Worm (Caenorhabditis elegans) whole organism, mixed stage, embryonic: Measurements from ENCODE around the gene srj-23.

Experiments
- blmp-1 ChIP-seq: fragments of 150-350 bp; optimal IDR thresholded peaks from 2 replicates; lab custom pipeline; 2014; ENCODE audit warnings: missing biosample characterization, missing genetic modification characterization
- ceh-83 ChIP-seq: fragments of 200-800 bp; sonication (Bioruptor generic); optimal IDR thresholded peaks from 2 replicates; lab custom pipeline; 2018; ENCODE audit warnings: mild to moderate bottlenecking, missing genetic modification characterization, missing compliant biosample characterization
- elt-3 ChIP-seq: fragments of 150-350 bp; optimal IDR thresholded peaks from 2 replicates; lab custom pipeline; 2014; ENCODE audit warnings: missing biosample characterization, missing genetic modification characterization
- lin-32 ChIP-seq: fragments of 200-800 bp; sonication (Bioruptor generic); optimal IDR thresholded peaks from 2 replicates; lab custom pipeline; 2018; ENCODE audit warnings: mild to moderate bottlenecking, missing genetic modification characterization, missing compliant biosample characterization
- mab-5 ChIP-seq: fragments of 150-350 bp; optimal IDR thresholded peaks from 2 replicates; lab custom pipeline; 2014; ENCODE audit warnings: missing biosample characterization, missing genetic modification characterization
- mls-2 ChIP-seq: sonication (generic microtip); optimal IDR thresholded peaks from 2 replicates; lab custom pipeline; 2016; ENCODE audit warnings: mild to moderate bottlenecking, missing genetic modification characterization, moderate library complexity, missing compliant biosample characterization
- nhr-2 ChIP-seq: fragments of 150-350 bp; optimal IDR thresholded peaks from 2 replicates; lab custom pipeline; 2014; ENCODE audit warnings: missing biosample characterization, missing genetic modification characterization
- pha-4 ChIP-seq: fragments of 150-350 bp; optimal IDR thresholded peaks from 2 replicates; lab custom pipeline; 2018; ENCODE audit warnings: missing biosample characterization, missing genetic modification reagents, missing genetic modification characterization
- snpc-4 ChIP-seq: fragments of 150-350 bp; optimal IDR thresholded peaks from 2 replicates; lab custom pipeline; 2014; ENCODE audit warnings: missing biosample characterization, missing genetic modification characterization
- sptf-1 ChIP-seq: sonication (generic microtip); optimal IDR thresholded peaks from 2 replicates; lab custom pipeline; 2017; ENCODE audit warnings: mild to moderate bottlenecking, missing genetic modification characterization, moderate library complexity, missing compliant biosample characterization
- tbx-8 ChIP-seq: fragments of 200-800 bp; sonication (Bioruptor generic); optimal IDR thresholded peaks from 2 replicates; lab custom pipeline; 2018; ENCODE audit warnings: mild to moderate bottlenecking, missing genetic modification characterization, moderate library complexity, missing compliant biosample characterization
- ztf-11 ChIP-seq: fragments of 150-350 bp; optimal IDR thresholded peaks from 2 replicates; lab custom pipeline; 2014; ENCODE audit warnings: missing biosample characterization, missing genetic modification characterization

DNA sequence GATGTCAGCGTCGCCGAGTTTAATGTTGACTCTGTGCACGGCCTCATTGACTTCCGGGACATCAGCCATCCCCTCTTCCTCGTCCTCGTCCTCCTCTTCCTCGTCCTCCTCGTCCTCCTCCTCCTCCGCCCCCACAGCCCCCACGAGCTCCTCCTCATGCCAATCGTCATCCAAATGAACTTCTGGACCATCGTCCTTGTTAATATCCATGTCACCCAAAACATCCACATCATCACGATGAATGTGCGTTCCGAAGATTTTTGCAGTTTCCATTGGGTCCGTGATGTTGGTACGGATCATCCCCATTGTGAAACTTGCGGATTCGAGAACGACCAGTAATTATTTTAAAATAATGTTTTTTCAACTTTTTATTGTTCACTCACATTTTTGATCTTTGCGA lies 17.0 kb upstream of the srj-23 start:
- TF ChIP-seq sptf-1 (tag; lab: Kevin White, UChicago) (no peak), lin-32 (no peak), snpc-4 (tag; lab: Kevin White, UChicago) (no peak), blmp-1 (tag; lab: Kevin White, UChicago) (no peak), nhr-2 (tag; lab: Kevin White, UChicago) (no peak), mab-5 (tag; lab: Kevin White, UChicago) (no peak), elt-3 (tag; lab: Kevin White, UChicago) (no peak), ztf-11 (tag; lab: Kevin White, UChicago) (no peak), tbx-8 (GFP tag; lab: Kevin White, UChicago) (no peak), pha-4 (tag; lab: Kevin White, UChicago) (no peak), mls-2 (tag; lab: Kevin White, UChicago) (no peak), ceh-83 (GFP tag; lab: Kevin White, UChicago) (no peak)
